Worm (Caenorhabditis elegans) whole organism, L3 larva: ENCODE measurements around the gene R07B1.6.

Experiments used
- R02D3.7 ChIP-seq: fragments of 150-350 bp; optimal IDR thresholded peaks from 2 replicates; lab custom pipeline; 2014; ENCODE audit warnings: missing biosample characterization, missing genetic modification characterization
- ZK546.5 ChIP-seq: sonication (generic microtip); optimal IDR thresholded peaks from 2 replicates; lab custom pipeline; 2017; ENCODE audit warnings: missing biosample characterization, missing genetic modification characterization
- aly-2 ChIP-seq: fragments of 150-350 bp; optimal IDR thresholded peaks from 2 replicates; lab custom pipeline; 2014; ENCODE audit warnings: missing biosample characterization, missing genetic modification characterization
- ama-1 ChIP-seq: fragments of 150-350 bp; optimal IDR thresholded peaks from 2 replicates; lab custom pipeline; 2018
- ceh-16 ChIP-seq: sonication (generic microtip); optimal IDR thresholded peaks from 2 replicates; lab custom pipeline; 2017; ENCODE audit warnings: missing biosample characterization, missing genetic modification characterization
- ceh-28 ChIP-seq: fragments of 150-350 bp; optimal IDR thresholded peaks from 2 replicates; lab custom pipeline; 2014; ENCODE audit warnings: missing biosample characterization, missing genetic modification reagents, missing genetic modification characterization
- ceh-82 ChIP-seq: fragments of 150-350 bp; optimal IDR thresholded peaks from 2 replicates; lab custom pipeline; 2014; ENCODE audit warnings: missing biosample characterization, missing genetic modification characterization
- ceh-9 ChIP-seq: sonication (generic microtip); optimal IDR thresholded peaks from 2 replicates; lab custom pipeline; 2018; ENCODE audit warnings: missing biosample characterization, missing genetic modification characterization
- daf-12 ChIP-seq: fragments of 150-350 bp; optimal IDR thresholded peaks from 2 replicates; lab custom pipeline; 2014; ENCODE audit warnings: missing biosample characterization, missing genetic modification reagents, missing genetic modification characterization
- egl-27 ChIP-seq: sonication (generic microtip); optimal IDR thresholded peaks from 4 replicates; lab custom pipeline; 2017; ENCODE audit warnings: missing biosample characterization, missing genetic modification reagents, missing genetic modification characterization
- egl-5 ChIP-seq: fragments of 150-350 bp; optimal IDR thresholded peaks from 2 replicates; lab custom pipeline; 2017; ENCODE audit warnings: missing biosample characterization, missing genetic modification reagents, missing genetic modification characterization, inconsistent platforms
- elt-1 ChIP-seq: fragments of 150-350 bp; optimal IDR thresholded peaks from 2 replicates; lab custom pipeline; 2014; ENCODE audit warnings: missing biosample characterization, missing genetic modification characterization
- elt-2 ChIP-seq: sonication (generic microtip); optimal IDR thresholded peaks from 2 replicates; lab custom pipeline; 2016; ENCODE audit warnings: missing genetic modification reagents, mild to moderate bottlenecking, missing genetic modification characterization, missing compliant biosample characterization
- elt-3 ChIP-seq, 3 experiments: fragments of 150-350 bp in 1 of 3; sonication (generic microtip) in 2 of 3; optimal IDR thresholded peaks; 2 replicates in 2 of 3; 4 replicates in 1 of 3; lab custom pipeline; 2014 to 2017; ENCODE audit warnings: missing biosample characterization in 3 of 3, missing genetic modification characterization in 3 of 3
- eor-1 ChIP-seq, 2 experiments: fragments of 150-350 bp; optimal IDR thresholded peaks; 2 replicates each; lab custom pipeline; 2014 to 2018; ENCODE audit warnings: missing biosample characterization in 2 of 2, missing genetic modification characterization in 2 of 2
- fkh-10 ChIP-seq: sonication (generic microtip); optimal IDR thresholded peaks from 2 replicates; lab custom pipeline; 2017; ENCODE audit warnings: missing biosample characterization, missing genetic modification reagents, missing genetic modification characterization
- fkh-2 ChIP-seq: fragments of 150-350 bp; optimal IDR thresholded peaks from 2 replicates; lab custom pipeline; 2014; ENCODE audit warnings: missing biosample characterization, missing genetic modification reagents, missing genetic modification characterization
- fos-1 ChIP-seq: fragments of 150-350 bp; optimal IDR thresholded peaks from 2 replicates; lab custom pipeline; 2014; ENCODE audit warnings: missing biosample characterization, missing genetic modification characterization
- hmg-11 ChIP-seq: sonication (generic microtip); optimal IDR thresholded peaks from 2 replicates; lab custom pipeline; 2016; ENCODE audit warnings: missing genetic modification characterization, missing compliant biosample characterization
- jun-1 ChIP-seq: fragments of 150-350 bp; optimal IDR thresholded peaks from 2 replicates; lab custom pipeline; 2014; ENCODE audit warnings: missing biosample characterization, missing genetic modification reagents, missing genetic modification characterization
- lin-15B ChIP-seq: fragments of 150-350 bp; optimal IDR thresholded peaks from 2 replicates; lab custom pipeline; 2014; ENCODE audit warnings: missing biosample characterization, missing genetic modification characterization
- lin-39 ChIP-seq: fragments of 150-350 bp; optimal IDR thresholded peaks from 2 replicates; lab custom pipeline; 2018; ENCODE audit warnings: missing biosample characterization, missing genetic modification reagents, missing genetic modification characterization
- lsy-12 ChIP-seq: sonication (generic microtip); optimal IDR thresholded peaks from 2 replicates; lab custom pipeline; 2016; ENCODE audit warnings: mild to moderate bottlenecking, missing genetic modification characterization, missing compliant biosample characterization
- mdl-1 ChIP-seq: fragments of 150-350 bp; optimal IDR thresholded peaks from 2 replicates; lab custom pipeline; 2014; ENCODE audit warnings: missing biosample characterization, missing genetic modification characterization
- mml-1 ChIP-seq: fragments of 150-350 bp; sonication (generic microtip); optimal IDR thresholded peaks from 3 replicates; lab custom pipeline; 2014; ENCODE audit warnings: missing biosample characterization, missing genetic modification characterization
- nfya-1 ChIP-seq: sonication (generic microtip); optimal IDR thresholded peaks from 2 replicates; lab custom pipeline; 2017; ENCODE audit warnings: missing genetic modification characterization, mild to moderate bottlenecking, missing compliant biosample characterization, antibody characterized with exemption, moderate library complexity; ENCODE audit not compliant: insufficient read depth
- nhr-11 ChIP-seq: fragments of 150-350 bp; optimal IDR thresholded peaks from 2 replicates; lab custom pipeline; 2014; ENCODE audit warnings: missing biosample characterization, missing genetic modification characterization
- nhr-12 ChIP-seq: fragments of 150-350 bp; optimal IDR thresholded peaks from 2 replicates; lab custom pipeline; 2014; ENCODE audit warnings: missing biosample characterization, missing genetic modification characterization
- nhr-23 ChIP-seq: fragments of 150-350 bp; optimal IDR thresholded peaks from 2 replicates; lab custom pipeline; 2014; ENCODE audit warnings: missing biosample characterization, missing genetic modification reagents, missing genetic modification characterization
- nhr-237 ChIP-seq: fragments of 150-350 bp; optimal IDR thresholded peaks from 2 replicates; lab custom pipeline; 2014; ENCODE audit warnings: missing biosample characterization, missing genetic modification characterization
- nhr-25 ChIP-seq: sonication (generic microtip); optimal IDR thresholded peaks from 2 replicates; lab custom pipeline; 2017; ENCODE audit warnings: missing biosample characterization, missing genetic modification characterization
- nhr-28 ChIP-seq: fragments of 150-350 bp; optimal IDR thresholded peaks from 2 replicates; lab custom pipeline; 2014; ENCODE audit warnings: missing biosample characterization, missing genetic modification characterization
- nhr-43 ChIP-seq: sonication (generic microtip); optimal IDR thresholded peaks from 2 replicates; lab custom pipeline; 2016; ENCODE audit warnings: mild to moderate bottlenecking, missing genetic modification characterization, missing compliant biosample characterization; ENCODE audit not compliant: poor library complexity, severe bottlenecking
- nhr-67 ChIP-seq: fragments of 150-350 bp; optimal IDR thresholded peaks from 2 replicates; lab custom pipeline; 2014; ENCODE audit warnings: missing biosample characterization, missing genetic modification characterization
- nhr-76 ChIP-seq: fragments of 150-350 bp; sonication (generic microtip); optimal IDR thresholded peaks from 5 replicates; lab custom pipeline; 2014; ENCODE audit warnings: missing biosample characterization, missing genetic modification characterization
- nhr-77 ChIP-seq: fragments of 150-350 bp; optimal IDR thresholded peaks from 2 replicates; lab custom pipeline; 2014; ENCODE audit warnings: missing biosample characterization, missing genetic modification characterization
- pha-4 ChIP-seq: fragments of 150-350 bp; optimal IDR thresholded peaks from 2 replicates; lab custom pipeline; 2014; ENCODE audit warnings: missing biosample characterization, missing genetic modification reagents, missing genetic modification characterization
- pqm-1 ChIP-seq: fragments of 150-350 bp; optimal IDR thresholded peaks from 2 replicates; lab custom pipeline; 2017; ENCODE audit warnings: missing biosample characterization, missing genetic modification characterization, inconsistent platforms
- sea-2 ChIP-seq: fragments of 150-350 bp; sonication (generic microtip); optimal IDR thresholded peaks from 4 replicates; lab custom pipeline; 2014; ENCODE audit warnings: missing biosample characterization, missing genetic modification reagents, missing genetic modification characterization
- skn-1 ChIP-seq: fragments of 150-350 bp; optimal IDR thresholded peaks from 2 replicates; lab custom pipeline; 2014; ENCODE audit warnings: missing biosample characterization, missing genetic modification characterization
- snpc-4 ChIP-seq: fragments of 150-350 bp; optimal IDR thresholded peaks from 2 replicates; lab custom pipeline; 2014; ENCODE audit warnings: missing biosample characterization, missing genetic modification characterization
- tbx-2 ChIP-seq: sonication (generic microtip); optimal IDR thresholded peaks from 2 replicates; lab custom pipeline; 2016; ENCODE audit warnings: mild to moderate bottlenecking, missing genetic modification characterization, missing compliant biosample characterization
- unc-39 ChIP-seq: sonication (generic microtip); optimal IDR thresholded peaks from 4 replicates; lab custom pipeline; 2017; ENCODE audit warnings: missing biosample characterization, missing genetic modification characterization
- unc-62 ChIP-seq: fragments of 150-350 bp; sonication (generic microtip); optimal IDR thresholded peaks from 4 replicates; lab custom pipeline; 2014; ENCODE audit warnings: missing biosample characterization, missing genetic modification reagents, missing genetic modification characterization
- zag-1 ChIP-seq: fragments of 150-350 bp; optimal IDR thresholded peaks from 2 replicates; lab custom pipeline; 2014; ENCODE audit warnings: missing biosample characterization, missing genetic modification characterization
- ztf-11 ChIP-seq: fragments of 150-350 bp; optimal IDR thresholded peaks from 2 replicates; lab custom pipeline; 2014; ENCODE audit warnings: missing biosample characterization, missing genetic modification characterization
- ztf-4 ChIP-seq: fragments of 150-350 bp; optimal IDR thresholded peaks from 2 replicates; lab custom pipeline; 2014; ENCODE audit warnings: missing biosample characterization, missing genetic modification characterization

The R07B1.6 gene

ce11 chrX:9831215-9831614 lies 35.2 kb upstream of the R07B1.6 start, which contains the start of gene rrc-1:
TSS of gene rrc-1 (minus strand) at chrX:9831288.
- no peak for TF ChIP-seq nhr-23 (tag; lab: Kevin White, UChicago)
- TF ChIP-seq nhr-12, result no peak
- TF ChIP-seq snpc-4, result no peak

- peak; percentile 32 for TF ChIP-seq nfya-1 (tag; lab: Kevin White, UChicago)
- no peak for TF ChIP-seq sea-2 (GFP tag; lab: Kevin White, UChicago)
- TF ChIP-seq, all 47 proteins: peak for 1
These were observed 34.1 kb upstream of the R07B1.6 start for ce11 chrX:9832370-9832769.

- TF ChIP-seq tbx-2 (tag; lab: Kevin White, UChicago), result no peak
- peak; percentile 47 for TF ChIP-seq lin-39 (tag; lab: Kevin White, UChicago)
- TF ChIP-seq fos-1, result no peak
- peak; percentile 23 for TF ChIP-seq mdl-1 (tag; lab: Kevin White, UChicago)
- no peak for TF ChIP-seq aly-2 (tag; lab: Kevin White, UChicago)
- peak; percentile 75 for TF ChIP-seq nfya-1 (tag; lab: Kevin White, UChicago)
- TF ChIP-seq fkh-10, result peak; percentile 74
- TF ChIP-seq elt-3 (tag; optimal IDR thresholded peaks at IDR 0.05; lab: Kevin White, UChicago), result no peak
- no peak for TF ChIP-seq unc-62 (GFP tag; lab: Kevin White, UChicago)
- TF ChIP-seq lsy-12 (tag; lab: Kevin White, UChicago), result no peak
- no peak for TF ChIP-seq nhr-67
- TF ChIP-seq jun-1 (tag; lab: Kevin White, UChicago), result peak; percentile 39
- no peak for TF ChIP-seq nhr-77 (tag; lab: Kevin White, UChicago)
- TF ChIP-seq ceh-9, result no peak
- TF ChIP-seq egl-5 (tag; lab: Kevin White, UChicago), result no peak
- TF ChIP-seq nhr-25 (tag; lab: Kevin White, UChicago), result peak; percentile 66
- TF ChIP-seq ceh-28 (tag; lab: Kevin White, UChicago), result no peak
- TF ChIP-seq elt-2 (tag; lab: Kevin White, UChicago), result peak; percentile 41
- peak; percentile 45 for TF ChIP-seq ama-1 (lab: Kevin White, UChicago)
- TF ChIP-seq snpc-4, result peak; percentile 68
- peak; percentile 75 for TF ChIP-seq lin-15B
- TF ChIP-seq nhr-237 (tag; lab: Kevin White, UChicago), result no peak
- no peak for TF ChIP-seq nhr-28 (tag; lab: Kevin White, UChicago)
- TF ChIP-seq zag-1 (tag; lab: Kevin White, UChicago), result no peak
- TF ChIP-seq mml-1 (tag; lab: Kevin White, UChicago), result no peak
- TF ChIP-seq egl-27 (tag; lab: Kevin White, UChicago), result no peak
- TF ChIP-seq nhr-12, result no peak
- TF ChIP-seq nhr-23 (tag; lab: Kevin White, UChicago), result no peak
- peak; percentile 46 for TF ChIP-seq pqm-1
- no peak for TF ChIP-seq elt-1 (tag; lab: Kevin White, UChicago)
- TF ChIP-seq ztf-4, result no peak
- TF ChIP-seq unc-39 (tag; lab: Kevin White, UChicago), result no peak
- peak; percentile 56 for TF ChIP-seq hmg-11 (tag; lab: Kevin White, UChicago)
- TF ChIP-seq nhr-76, result no peak
- no peak for TF ChIP-seq ZK546.5
- no peak for TF ChIP-seq ztf-11 (tag; lab: Kevin White, UChicago)
- no peak for TF ChIP-seq sea-2 (GFP tag; lab: Kevin White, UChicago)
- TF ChIP-seq nhr-11, result no peak
- no peak for TF ChIP-seq ceh-16 (tag; lab: Kevin White, UChicago)
- TF ChIP-seq skn-1 (tag; lab: Kevin White, UChicago), result peak; percentile 51
- no peak for TF ChIP-seq ceh-82 (tag; lab: Kevin White, UChicago)
- no peak for TF ChIP-seq eor-1 (tag; optimal IDR thresholded peaks at IDR 0.05; lab: Kevin White, UChicago)
- no peak for TF ChIP-seq daf-12 (tag; lab: Kevin White, UChicago)
- TF ChIP-seq pha-4 (tag; lab: Kevin White, UChicago), result peak; percentile 71
- no peak for TF ChIP-seq nhr-43 (tag; lab: Kevin White, UChicago)
- no peak for TF ChIP-seq R02D3.7 (tag; lab: Kevin White, UChicago)
- no peak for TF ChIP-seq fkh-2
These were observed 28.4 kb upstream of the R07B1.6 start, which contains the start of gene ipla-2 for ce11 chrX:9837989-9838541. TSS of gene ipla-2 (minus strand) at chrX:9838039.
